Worm (Caenorhabditis elegans): ENCODE data around the gene C35A11.2.

ce11 chrV:5405053-5405452 lies 19.0 kb downstream of the C35A11.2 start, which contains the start of gene dmsr-7:
- TF ChIP-seq klf-2 (GFP tag; conservative IDR thresholded peaks at IDR 0.05) (no peak), ref-1 (GFP tag; conservative IDR thresholded peaks at IDR 0.05) (no peak), med-1 (GFP tag; optimal IDR thresholded peaks at IDR 0.05; ENCODE audit: insufficient read depth) (no peak), cog-1 (tag; optimal IDR thresholded peaks at IDR 0.05) (no peak), tab-1 (GFP tag; IDR thresholded peaks at IDR 0.05) (no peak), flt-1 (GFP tag; IDR thresholded peaks at IDR 0.05) (no peak), ztf-29 (GFP tag; IDR thresholded peaks at IDR 0.05) (no peak), T22C8.4 (GFP tag; IDR thresholded peaks at IDR 0.05) (no peak)

Data from whole organism, midembryonic.